Fruit fly (Drosophila melanogaster): Measurements from ENCODE around the gene bbx.

Gene bbx

dm6 chrX:21357810-21358671 lies 4.8 kb upstream of the bbx start, which contains the start of gene Septin1 (continued):
- TF ChIP-seq gsb (GFP tag; IDR thresholded peaks at IDR 0.05) (no peak), phol (tag; optimal IDR thresholded peaks at IDR 0.05) (peak; percentile 48), nmo (GFP tag; optimal IDR thresholded peaks at IDR 0.05) (peak; percentile 50), CG13296 (GFP tag; optimal IDR thresholded peaks at IDR 0.05) (no peak), CG17829 (tag; optimal IDR thresholded peaks at IDR 0.05) (no peak), CG18619 (GFP tag; optimal IDR thresholded peaks at IDR 0.05) (no peak), CG8388 (GFP tag; optimal IDR thresholded peaks at IDR 0.05) (no peak), CG12659 (GFP tag; optimal IDR thresholded peaks at IDR 0.05) (peak; percentile 54), CG9817 (tag; optimal IDR thresholded peaks at IDR 0.05) (no peak), CG10654 (GFP tag; optimal IDR thresholded peaks at IDR 0.05) (no peak), NFAT (GFP tag; IDR thresholded peaks at IDR 0.05) (no peak), seq (GFP tag; IDR thresholded peaks at IDR 0.05) (no peak), fru (optimal IDR thresholded peaks at IDR 0.05) (no peak), Asciz (GFP tag; optimal IDR thresholded peaks at IDR 0.05) (no peak), CG1024 (GFP tag; IDR thresholded peaks at IDR 0.05) (no peak), HHEX (GFP tag; optimal IDR thresholded peaks at IDR 0.05) (no peak), klu (GFP tag; IDR thresholded peaks at IDR 0.05) (no peak), Atf3 (GFP tag; optimal IDR thresholded peaks at IDR 0.05) (no peak), ara (GFP tag; IDR thresholded peaks at IDR 0.05) (no peak), CG14710 (tag; optimal IDR thresholded peaks at IDR 0.05) (peak; percentile 57), CG5180 (GFP tag; optimal IDR thresholded peaks at IDR 0.05) (no peak), CHES-1-like (GFP tag; optimal IDR thresholded peaks at IDR 0.05) (no peak), CG6813 (GFP tag; optimal IDR thresholded peaks at IDR 0.05) (no peak), Hmx (GFP tag; optimal IDR thresholded peaks at IDR 0.05) (no peak), hkb (optimal IDR thresholded peaks at IDR 0.05) (peak; percentile 35), hkb (GFP tag; IDR thresholded peaks at IDR 0.05) (no peak), CG10274 (GFP tag; optimal IDR thresholded peaks at IDR 0.05) (no peak), abd-A (tag; optimal IDR thresholded peaks at IDR 0.05) (no peak), br (optimal IDR thresholded peaks at IDR 0.05) (no peak), sc (optimal IDR thresholded peaks at IDR 0.05) (no peak), sc (GFP tag; optimal IDR thresholded peaks at IDR 0.05) (no peak), tap (tag; optimal IDR thresholded peaks at IDR 0.05) (no peak), Mrtf (GFP tag; IDR thresholded peaks at IDR 0.05) (no peak), Neu2 (GFP tag; optimal IDR thresholded peaks at IDR 0.05; ENCODE audit: borderline replicate concordance) (no peak), CG11456 (GFP tag; IDR thresholded peaks at IDR 0.05) (no peak), MBD-R2 (GFP tag; IDR thresholded peaks at IDR 0.05) (peak; percentile 47; the same call in 1 of the 2 replicates), CG10321 (GFP tag; IDR thresholded peaks at IDR 0.05) (no peak), z (GFP tag; IDR thresholded peaks at IDR 0.05) (no peak), CG2129 (GFP tag; IDR thresholded peaks at IDR 0.05; ENCODE audit: partially characterized antibody) (no peak), CG2120 (GFP tag; optimal IDR thresholded peaks at IDR 0.05) (no peak), CG17359 (tag; optimal IDR thresholded peaks at IDR 0.05) (no peak), Sry-β (GFP tag; optimal IDR thresholded peaks at IDR 0.05) (no peak), Jarid2 (GFP tag; optimal IDR thresholded peaks at IDR 0.05) (peak; percentile 66), CTCF (GFP tag; optimal IDR thresholded peaks at IDR 0.05) (peak; percentile 95), CG14050 (GFP tag; IDR thresholded peaks at IDR 0.05) (no peak), CG2678 (tag; optimal IDR thresholded peaks at IDR 0.05) (no peak), Xbp1 (GFP tag; optimal IDR thresholded peaks at IDR 0.05) (no peak), CG9215 (GFP tag; IDR thresholded peaks at IDR 0.05) (no peak), mirr (GFP tag; optimal IDR thresholded peaks at IDR 0.05) (no peak), cas (GFP tag; IDR thresholded peaks at IDR 0.05) (no peak), Myb (GFP tag; optimal IDR thresholded peaks at IDR 0.05) (no peak), row (GFP tag; IDR thresholded peaks at IDR 0.05) (no peak)

All from whole organism, embryonic.